Worm (Caenorhabditis elegans): ENCODE measurements around the gene ram-5.
A peak's percentile ranks its signal among the peaks of the same experiment; 100 is the strongest.

ram-5 gene

DNA sequence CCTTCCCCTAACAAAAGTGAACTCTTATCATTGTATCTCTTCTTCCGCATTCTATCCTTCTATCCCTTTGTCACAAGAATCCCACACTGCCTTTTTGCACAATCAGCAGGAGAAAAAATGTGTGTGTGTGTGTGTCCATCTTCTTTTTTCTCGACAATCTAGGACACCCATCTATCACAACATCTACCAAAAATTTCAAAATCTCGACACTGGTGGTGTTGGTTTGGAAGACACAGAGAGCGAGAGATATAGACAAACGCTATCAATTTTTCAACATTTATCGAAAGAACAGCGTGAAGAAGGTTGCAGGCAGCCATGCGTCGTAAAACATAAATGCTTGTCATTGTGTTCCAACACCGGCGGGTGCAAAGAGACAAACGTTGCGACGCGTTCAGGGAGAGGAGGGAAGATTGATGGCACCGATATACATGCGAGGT, 41.1 kb upstream of the ram-5 start (continued):
- TF ChIP-seq lin-13 (GFP tag; optimal IDR thresholded peaks at IDR 0.05) (peak; percentile 15), unc-130 (tag; optimal IDR thresholded peaks at IDR 0.05) (peak; percentile 33), sptf-1 (tag; optimal IDR thresholded peaks at IDR 0.05) (no peak), pag-3 (tag; optimal IDR thresholded peaks at IDR 0.05; ENCODE audit: borderline replicate concordance, insufficient read depth) (peak; percentile 58), swsn-7 (tag; optimal IDR thresholded peaks at IDR 0.05) (peak; percentile 12), tbx-2 (tag; optimal IDR thresholded peaks at IDR 0.05) (peak; percentile 58), grh-1 (GFP tag; IDR thresholded peaks at IDR 0.05) (peak; percentile 56; the same call in 1 of the 2 replicates), sox-4 (tag; optimal IDR thresholded peaks at IDR 0.05) (no peak), unc-62 (GFP tag; optimal IDR thresholded peaks at IDR 0.05) (no peak), elt-3 (tag; optimal IDR thresholded peaks at IDR 0.05) (peak in 5 of 6 experiments; percentile 61 to 85 (median 73)), Y116A8C.19 (tag; optimal IDR thresholded peaks at IDR 0.05; ENCODE audit: borderline replicate concordance) (no peak), mab-9 (GFP tag; IDR thresholded peaks at IDR 0.05) (no peak), lir-3 (tag; optimal IDR thresholded peaks at IDR 0.05; ENCODE audit: poor library complexity) (peak; percentile 1), ceh-90 (tag; optimal IDR thresholded peaks at IDR 0.05) (no peak), nhr-85 (tag) (peak; percentile 98), ztf-11 (tag; optimal IDR thresholded peaks at IDR 0.05) (no peak), nhr-76 (tag; optimal IDR thresholded peaks at IDR 0.05) (no peak), pqm-1 (tag; optimal IDR thresholded peaks at IDR 0.05) (no peak), xbp-1 (tag; optimal IDR thresholded peaks at IDR 0.05) (no peak), nhr-77 (tag; optimal IDR thresholded peaks at IDR 0.05) (peak; percentile 13), nhr-237 (tag; optimal IDR thresholded peaks at IDR 0.05) (no peak), nhr-47 (tag; optimal IDR thresholded peaks at IDR 0.05) (peak; percentile 36), ceh-63 (GFP tag; optimal IDR thresholded peaks at IDR 0.05) (no peak), skn-1 (tag; optimal IDR thresholded peaks at IDR 0.05) (no peak), lin-35 (GFP tag; optimal IDR thresholded peaks at IDR 0.05) (peak in 1 of 2 experiments; percentile 36), fos-1 (tag; optimal IDR thresholded peaks at IDR 0.05) (no peak), vab-15 (tag; optimal IDR thresholded peaks at IDR 0.05) (no peak), nhr-11 (tag; optimal IDR thresholded peaks at IDR 0.05) (no peak), aha-1 (tag; optimal IDR thresholded peaks at IDR 0.05) (no peak), lin-15B (tag; optimal IDR thresholded peaks at IDR 0.05) (no peak), C16A3.4 (tag; optimal IDR thresholded peaks at IDR 0.05) (peak; percentile 19), jun-1 (tag; optimal IDR thresholded peaks at IDR 0.05) (no peak), hlh-17 (GFP tag; optimal IDR thresholded peaks at IDR 0.05; ENCODE audit: borderline replicate concordance) (no peak), ceh-8 (GFP tag; optimal IDR thresholded peaks at IDR 0.05) (no peak), lsy-2 (tag; optimal IDR thresholded peaks at IDR 0.05) (peak; percentile 48 to 54), mdl-1 (tag; optimal IDR thresholded peaks at IDR 0.05) (no peak), C04F5.9 (tag; optimal IDR thresholded peaks at IDR 0.05) (no peak), dsc-1 (tag; optimal IDR thresholded peaks at IDR 0.05) (no peak), isw-1 (GFP tag; IDR thresholded peaks at IDR 0.05) (no peak), hlh-4 (tag; optimal IDR thresholded peaks at IDR 0.05) (no peak), fkh-8 (tag; optimal IDR thresholded peaks at IDR 0.05) (no peak), unc-98 (GFP tag; IDR thresholded peaks at IDR 0.05) (no peak), efl-1 (optimal IDR thresholded peaks at IDR 0.05) (peak in 1 of 2 experiments; percentile 5), efl-1 (GFP tag; optimal IDR thresholded peaks at IDR 0.05 in 1 of 2) (peak in 1 of 2 experiments; percentile 36), nhr-84 (tag; optimal IDR thresholded peaks at IDR 0.05) (no peak), egl-27 (tag; optimal IDR thresholded peaks at IDR 0.05) (peak in 1 of 2 experiments; percentile 70), nhr-12 (tag; optimal IDR thresholded peaks at IDR 0.05) (no peak), nhr-90 (tag; optimal IDR thresholded peaks at IDR 0.05; ENCODE audit: poor library complexity) (peak; percentile 35), zip-4 (GFP tag; optimal IDR thresholded peaks at IDR 0.05) (no peak), pax-3 (tag; optimal IDR thresholded peaks at IDR 0.05) (no peak), nhr-19 (GFP tag; conservative IDR thresholded peaks at IDR 0.05) (peak; percentile 61), dpl-1 (GFP tag; optimal IDR thresholded peaks at IDR 0.05) (peak in 1 of 3 experiments; percentile 8)

Measured in whole organism, L1 larva.